Worm (Caenorhabditis elegans): ENCODE data around the gene gcy-6.

ce11 chrV:10270214-10270613 is 43.6 kb downstream of the gcy-6 start, which contains the start of gene ric-4:
- TF ChIP-seq him-1 (tag; optimal IDR thresholded peaks at IDR 0.05) (no peak), dao-5 (tag; optimal IDR thresholded peaks at IDR 0.05) (no peak)
